Fruit fly (Drosophila melanogaster) whole organism: Measurements from ENCODE around the gene Tao.

Source experiments
- CG8478 ChIP-seq: fragments of >200 bp; optimal IDR thresholded peaks from 2 replicates; lab custom pipeline; 2018; ENCODE audit warnings: inconsistent platforms
- Dll ChIP-seq: fragments of >200 bp; optimal IDR thresholded peaks from 2 replicates; lab custom pipeline; 2017
- EcR ChIP-seq, 2 experiments: fragments of >200 bp; optimal IDR thresholded peaks; 2 replicates each; lab custom pipeline; 2017; ENCODE audit warnings: missing biosample characterization in 2 of 2, missing genetic modification characterization in 2 of 2, missing genetic modification reagents in 2 of 2
- pan ChIP-seq: fragments of >200 bp; optimal IDR thresholded peaks from 2 replicates; lab custom pipeline; 2017
- psq ChIP-seq: fragments of >200 bp; optimal IDR thresholded peaks from 2 replicates; lab custom pipeline; 2017

- TF ChIP-seq psq: no peak
- no peak for TF ChIP-seq Dll (lab: Kevin White, UChicago)
- no peak for TF ChIP-seq pan (lab: Kevin White, UChicago)
- no peak for TF ChIP-seq CG8478 (lab: Kevin White, UChicago)
- no peak for TF ChIP-seq EcR (GFP tag; optimal IDR thresholded peaks at IDR 0.05; lab: Kevin White, UChicago)
Observed at dm6 chrX:19549570-19549969, 30.0 kb downstream of the Tao start.
